Fruit fly (Drosophila melanogaster) whole organism, embryonic: Measurements from ENCODE around the gene Eig71Ea.

Source experiments
- ATbp ChIP-seq: fragments of 200-800 bp; sonication (Bioruptor generic); optimal IDR thresholded peaks from 2 replicates; lab custom pipeline; 2017; ENCODE audit warnings: missing biosample characterization, mild to moderate bottlenecking, missing genetic modification characterization, missing genetic modification reagents
- Asciz ChIP-seq: fragments of 200-800 bp; sonication (Bioruptor generic); optimal IDR thresholded peaks from 2 replicates; lab custom pipeline; 2017; ENCODE audit warnings: missing biosample characterization, mild to moderate bottlenecking, missing genetic modification characterization, missing genetic modification reagents
- CG10147 ChIP-seq: fragments of 200-800 bp; sonication (Bioruptor generic); optimal IDR thresholded peaks from 2 replicates; lab custom pipeline; 2019; ENCODE audit warnings: missing biosample characterization, mild to moderate bottlenecking, missing genetic modification characterization, moderate library complexity
- CG11093 ChIP-seq: fragments of 200-800 bp; sonication (Bioruptor generic); IDR thresholded peaks from 3 replicates; pipeline ENCODE4 v1.3.6; 2022; ENCODE audit warnings: missing biosample characterization, missing genetic modification characterization
- CG1233 ChIP-seq: fragments of 200-800 bp; sonication (Bioruptor generic); optimal IDR thresholded peaks from 4 replicates; lab custom pipeline; 2018; ENCODE audit warnings: missing biosample characterization, mild to moderate bottlenecking, missing genetic modification characterization
- CG15601 ChIP-seq: fragments of 200-800 bp; sonication (Bioruptor generic); optimal IDR thresholded peaks from 3 replicates; lab custom pipeline; 2019; ENCODE audit warnings: missing biosample characterization, mild to moderate bottlenecking, missing genetic modification characterization, moderate library complexity
- CG15696 ChIP-seq: fragments of 200-800 bp; sonication (Bioruptor generic); optimal IDR thresholded peaks from 2 replicates; lab custom pipeline; 2019; ENCODE audit warnings: missing biosample characterization, mild to moderate bottlenecking, missing genetic modification characterization, moderate library complexity
- CG1602 ChIP-seq: fragments of 200-800 bp; sonication (Bioruptor generic); optimal IDR thresholded peaks from 3 replicates; lab custom pipeline; 2016; ENCODE audit warnings: missing biosample characterization, missing genetic modification characterization
- CG16779 ChIP-seq: fragments of 200-800 bp; sonication (Bioruptor generic); IDR thresholded peaks from 2 replicates; pipeline ENCODE4 v1.3.6; 2022; ENCODE audit warnings: missing biosample characterization, missing genetic modification characterization
- CG17359 ChIP-seq: fragments of 200-800 bp; sonication (Bioruptor generic); optimal IDR thresholded peaks from 3 replicates; lab custom pipeline; 2018; ENCODE audit warnings: missing biosample characterization, mild to moderate bottlenecking, missing genetic modification characterization, moderate library complexity
- CG17912 ChIP-seq: fragments of 200-800 bp; sonication (Bioruptor generic); optimal IDR thresholded peaks from 2 replicates; lab custom pipeline; 2018; ENCODE audit warnings: missing biosample characterization, mild to moderate bottlenecking, missing genetic modification characterization
- CG18476 ChIP-seq: fragments of 200-800 bp; sonication (Bioruptor generic); optimal IDR thresholded peaks from 2 replicates; lab custom pipeline; 2016; ENCODE audit warnings: missing biosample characterization, mild to moderate bottlenecking, missing genetic modification characterization
- CG2199 ChIP-seq: fragments of 200-800 bp; sonication (Bioruptor generic); IDR thresholded peaks from 3 replicates; pipeline ENCODE4 v1.3.6; 2022; ENCODE audit warnings: missing biosample characterization, missing genetic modification characterization
- CG30403 ChIP-seq: fragments of 200-800 bp; sonication (Bioruptor generic); optimal IDR thresholded peaks from 3 replicates; lab custom pipeline; 2016; ENCODE audit warnings: missing biosample characterization, missing genetic modification characterization
- CG4707 ChIP-seq: fragments of 200-800 bp; sonication (Bioruptor generic); optimal IDR thresholded peaks from 2 replicates; lab custom pipeline; 2018; ENCODE audit warnings: missing biosample characterization, mild to moderate bottlenecking, missing genetic modification characterization, moderate library complexity
- CG4820 ChIP-seq: fragments of 200-800 bp; sonication (Bioruptor generic); optimal IDR thresholded peaks from 3 replicates; lab custom pipeline; 2016; ENCODE audit warnings: missing biosample characterization, missing genetic modification characterization
- CG6175 ChIP-seq: fragments of 200-800 bp; sonication (Bioruptor generic); IDR thresholded peaks from 3 replicates; pipeline ENCODE4 v1.3.6; 2022; ENCODE audit warnings: missing biosample characterization, missing genetic modification characterization
- CG7357 ChIP-seq: fragments of 200-800 bp; sonication (Bioruptor generic); IDR thresholded peaks from 3 replicates; pipeline ENCODE4 v1.3.6; 2022; ENCODE audit warnings: missing biosample characterization, missing genetic modification characterization
- CG7372 ChIP-seq: fragments of 200-800 bp; sonication (Bioruptor generic); IDR thresholded peaks from 2 replicates; pipeline ENCODE4 v1.3.6; 2022; ENCODE audit warnings: missing biosample characterization, missing genetic modification characterization
- CG7963 ChIP-seq: fragments of 200-800 bp; sonication (Bioruptor generic); IDR thresholded peaks from 3 replicates; pipeline ENCODE4 v1.3.6; 2022; ENCODE audit warnings: missing biosample characterization, missing genetic modification characterization; ENCODE audit not compliant: partially characterized antibody
- CG8089 ChIP-seq: fragments of 200-800 bp; sonication (Bioruptor generic); optimal IDR thresholded peaks from 3 replicates; lab custom pipeline; 2016; ENCODE audit warnings: missing biosample characterization, missing genetic modification characterization
- CG9437 ChIP-seq: fragments of 200-800 bp; sonication (Bioruptor generic); optimal IDR thresholded peaks from 2 replicates; lab custom pipeline; 2018; ENCODE audit warnings: missing biosample characterization, mild to moderate bottlenecking, missing genetic modification characterization
- CG9932 ChIP-seq: fragments of 200-800 bp; sonication (Bioruptor generic); IDR thresholded peaks from 2 replicates; pipeline ENCODE4 v1.3.6; 2022; ENCODE audit warnings: missing biosample characterization, missing genetic modification characterization
- Camta ChIP-seq: fragments of 200-800 bp; sonication (Bioruptor generic); optimal IDR thresholded peaks from 2 replicates; lab custom pipeline; 2016; ENCODE audit warnings: missing biosample characterization, missing genetic modification characterization
- D19B ChIP-seq: fragments of 200-800 bp; sonication (Bioruptor generic); optimal IDR thresholded peaks from 2 replicates; lab custom pipeline; 2017; ENCODE audit warnings: missing biosample characterization, mild to moderate bottlenecking, missing genetic modification characterization
- Dad ChIP-seq: fragments of 200-800 bp; sonication (Bioruptor generic); optimal IDR thresholded peaks from 3 replicates; lab custom pipeline; 2016; ENCODE audit warnings: missing biosample characterization, missing genetic modification characterization
- E2f1 ChIP-seq: fragments of 200-800 bp; sonication (Bioruptor generic); IDR thresholded peaks from 2 replicates; pipeline ENCODE4 v1.3.6; 2022; ENCODE audit warnings: missing biosample characterization, missing genetic modification characterization
- Ets65A ChIP-seq: fragments of 200-800 bp; sonication (Bioruptor generic); peaks from one replicate; lab custom pipeline; 2016; ENCODE audit warnings: missing biosample characterization, missing genetic modification characterization
- GATAe ChIP-seq: fragments of 200-800 bp; sonication (Bioruptor generic); conservative IDR thresholded peaks from 2 replicates; pipeline ENCODE4 v1.3.6; 2022; ENCODE audit warnings: missing biosample characterization, missing genetic modification characterization
- MTF-1 ChIP-seq: fragments of 200-800 bp; sonication (Bioruptor generic); optimal IDR thresholded peaks from 2 replicates; lab custom pipeline; 2018; ENCODE audit warnings: missing biosample characterization, mild to moderate bottlenecking, missing genetic modification characterization, borderline replicate concordance
- Med ChIP-seq: fragments of 200-800 bp; sonication (Bioruptor generic); peaks from one replicate; lab custom pipeline; 2016; ENCODE audit warnings: missing biosample characterization, missing genetic modification characterization, mild to moderate bottlenecking, inconsistent platforms, moderate library complexity
- Sin3A ChIP-seq: fragments of >200 bp; optimal IDR thresholded peaks from 2 replicates; lab custom pipeline; 2018
- Sry-δ ChIP-seq: fragments of 200-800 bp; sonication (Bioruptor generic); optimal IDR thresholded peaks from 2 replicates; lab custom pipeline; 2016; ENCODE audit warnings: missing biosample characterization, missing genetic modification characterization
- ac ChIP-seq: fragments of 200-800 bp; sonication (Bioruptor generic); optimal IDR thresholded peaks from 3 replicates; lab custom pipeline; 2017; ENCODE audit warnings: missing biosample characterization, mild to moderate bottlenecking, missing genetic modification characterization
- dm ChIP-seq: fragments of 200-800 bp; sonication (Bioruptor generic); optimal IDR thresholded peaks from 3 replicates; lab custom pipeline; 2016; ENCODE audit warnings: missing biosample characterization, missing genetic modification characterization
- dmrt99B ChIP-seq: fragments of 200-800 bp; sonication (Bioruptor generic); optimal IDR thresholded peaks from 2 replicates; lab custom pipeline; 2018; ENCODE audit warnings: missing biosample characterization, mild to moderate bottlenecking, missing genetic modification characterization, moderate library complexity
- her ChIP-seq: fragments of 200-800 bp; sonication (Bioruptor generic); optimal IDR thresholded peaks from 2 replicates; lab custom pipeline; 2016; ENCODE audit warnings: missing biosample characterization, missing genetic modification characterization
- jumu ChIP-seq: fragments of 200-800 bp; sonication (Bioruptor generic); optimal IDR thresholded peaks from 3 replicates; lab custom pipeline; 2016; ENCODE audit warnings: missing biosample characterization, missing genetic modification characterization
- ken ChIP-seq: fragments of 200-800 bp; sonication (Bioruptor generic); IDR thresholded peaks from 3 replicates; pipeline ENCODE4 v1.3.6; 2022; ENCODE audit warnings: missing biosample characterization, missing genetic modification characterization
- lmd ChIP-seq: fragments of 200-800 bp; sonication (Bioruptor generic); IDR thresholded peaks from 2 replicates; pipeline ENCODE4 v1.3.6; 2022; ENCODE audit warnings: missing biosample characterization, missing genetic modification characterization
- lola ChIP-seq, 3 experiments: fragments of >200 bp in 2 of 3; fragments of 200-800 bp in 1 of 3; sonication (Bioruptor generic) in 1 of 3; optimal IDR thresholded peaks; 2 replicates each; lab custom pipeline; 2017 to 2019; ENCODE audit warnings: missing biosample characterization in 3 of 3, missing genetic modification characterization in 3 of 3, mild to moderate bottlenecking in 1 of 3, moderate library complexity in 1 of 3
- nau ChIP-seq: fragments of 200-800 bp; sonication (Bioruptor generic); optimal IDR thresholded peaks from 3 replicates; lab custom pipeline; 2017; ENCODE audit warnings: missing biosample characterization, mild to moderate bottlenecking, missing genetic modification characterization, missing genetic modification reagents
- nmo ChIP-seq: fragments of 200-800 bp; sonication (Bioruptor generic); optimal IDR thresholded peaks from 2 replicates; lab custom pipeline; 2018; ENCODE audit warnings: missing biosample characterization, mild to moderate bottlenecking, missing genetic modification characterization, moderate library complexity
- nom ChIP-seq: fragments of 200-800 bp; sonication (Bioruptor generic); optimal IDR thresholded peaks from 2 replicates; lab custom pipeline; 2017; ENCODE audit warnings: missing biosample characterization, missing genetic modification characterization, mild to moderate bottlenecking, moderate library complexity, missing genetic modification reagents
- org-1 ChIP-seq: fragments of 200-800 bp; sonication (Bioruptor generic); optimal IDR thresholded peaks from 2 replicates; lab custom pipeline; 2017; ENCODE audit warnings: missing biosample characterization, missing genetic modification characterization
- sd ChIP-seq: fragments of 200-800 bp; sonication (Bioruptor generic); optimal IDR thresholded peaks from 3 replicates; lab custom pipeline; 2018; ENCODE audit warnings: missing biosample characterization, mild to moderate bottlenecking, missing genetic modification characterization, moderate library complexity
- sob ChIP-seq: fragments of 200-800 bp; sonication (Bioruptor generic); IDR thresholded peaks from 2 replicates; pipeline ENCODE4 v1.3.6; 2022; ENCODE audit warnings: missing biosample characterization, missing genetic modification characterization
- zfh2 ChIP-seq: fragments of 200-800 bp; sonication (Bioruptor generic); optimal IDR thresholded peaks from 2 replicates; lab custom pipeline; 2016; ENCODE audit warnings: missing biosample characterization, missing genetic modification characterization

The Eig71Ea gene

DNA sequence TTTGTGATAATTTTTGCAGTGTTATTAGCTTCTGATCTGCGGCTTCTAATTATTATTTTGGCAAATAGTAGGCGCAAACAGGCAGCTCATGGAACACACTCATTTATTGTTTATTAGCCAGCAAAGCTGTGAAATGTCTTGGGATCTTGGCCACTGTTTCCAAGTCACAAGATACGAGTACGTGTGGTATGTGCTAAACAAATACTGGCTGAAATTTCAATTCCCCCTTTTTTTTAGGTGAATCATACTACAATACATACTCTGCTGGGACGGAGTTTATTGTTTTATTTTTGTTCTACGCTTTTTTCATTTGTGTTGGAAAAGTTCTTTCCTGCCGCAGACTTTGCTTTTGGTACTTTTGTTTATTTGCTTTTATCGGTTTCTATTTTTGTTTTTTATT is 18.4 kb downstream of the Eig71Ea start:
- TF ChIP-seq sd (tag; lab: Kevin White, UChicago): peak; percentile 65
- peak; percentile 34 for TF ChIP-seq Med
- TF ChIP-seq nau: no peak

DNA sequence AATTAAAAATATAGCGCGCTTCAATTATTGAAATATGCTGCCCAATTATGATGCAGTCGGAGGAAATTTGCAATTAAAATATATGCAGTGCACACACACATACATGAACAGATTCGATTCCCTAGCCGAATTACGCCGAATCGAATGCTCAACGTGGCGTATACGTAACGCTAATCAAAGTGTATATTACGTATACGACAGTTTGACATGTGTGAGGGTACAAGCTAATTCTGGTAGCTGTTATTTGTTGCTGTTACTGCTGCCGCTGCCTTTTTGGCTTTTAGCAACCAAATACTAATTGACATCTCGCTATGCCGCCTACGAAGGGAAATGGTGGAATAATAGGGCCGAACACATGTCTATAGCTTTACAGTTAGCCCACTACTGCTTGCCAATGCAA is 22.2 kb downstream of the Eig71Ea start:
- TF ChIP-seq zfh2 (GFP tag; lab: Kevin White, UChicago) (no peak), CG15696 (tag; lab: Kevin White, UChicago) (no peak), Ets65A (GFP tag; lab: Kevin White, UChicago) (peak; percentile 52), Camta (GFP tag; lab: Kevin White, UChicago) (no peak), CG8089 (GFP tag; lab: Kevin White, UChicago) (no peak), nom (GFP tag; lab: Kevin White, UChicago) (no peak), Sry-δ (GFP tag; lab: Kevin White, UChicago) (no peak), CG9437 (GFP tag; lab: Kevin White, UChicago) (peak; percentile 31), CG7963 (GFP tag; lab: Robert Waterston, UW) (no peak), CG30403 (GFP tag; lab: Kevin White, UChicago) (no peak), CG4820 (GFP tag; lab: Kevin White, UChicago) (no peak), CG10147 (no peak), CG11093 (GFP tag; lab: Robert Waterston, UW) (no peak), CG16779 (0 out of 2 replicates have a peak, but pooled peaks have one; percentile 27), her (GFP tag; lab: Kevin White, UChicago) (no peak), CG7357 (GFP tag; lab: Robert Waterston, UW) (no peak), CG17912 (no peak), Sin3A (lab: Kevin White, UChicago) (no peak), ken (GFP tag; lab: Robert Waterston, UW) (no peak), CG7372 (GFP tag; lab: Robert Waterston, UW) (peak; percentile 92), Med (peak; percentile 25), CG1233 (no peak), org-1 (GFP tag; lab: Kevin White, UChicago) (no peak), CG17359 (tag; lab: Kevin White, UChicago) (no peak), CG18476 (no peak), Dad (GFP tag; lab: Kevin White, UChicago) (no peak), CG6175 (no peak), E2f1 (GFP tag; lab: Robert Waterston, UW) (no peak)

DNA sequence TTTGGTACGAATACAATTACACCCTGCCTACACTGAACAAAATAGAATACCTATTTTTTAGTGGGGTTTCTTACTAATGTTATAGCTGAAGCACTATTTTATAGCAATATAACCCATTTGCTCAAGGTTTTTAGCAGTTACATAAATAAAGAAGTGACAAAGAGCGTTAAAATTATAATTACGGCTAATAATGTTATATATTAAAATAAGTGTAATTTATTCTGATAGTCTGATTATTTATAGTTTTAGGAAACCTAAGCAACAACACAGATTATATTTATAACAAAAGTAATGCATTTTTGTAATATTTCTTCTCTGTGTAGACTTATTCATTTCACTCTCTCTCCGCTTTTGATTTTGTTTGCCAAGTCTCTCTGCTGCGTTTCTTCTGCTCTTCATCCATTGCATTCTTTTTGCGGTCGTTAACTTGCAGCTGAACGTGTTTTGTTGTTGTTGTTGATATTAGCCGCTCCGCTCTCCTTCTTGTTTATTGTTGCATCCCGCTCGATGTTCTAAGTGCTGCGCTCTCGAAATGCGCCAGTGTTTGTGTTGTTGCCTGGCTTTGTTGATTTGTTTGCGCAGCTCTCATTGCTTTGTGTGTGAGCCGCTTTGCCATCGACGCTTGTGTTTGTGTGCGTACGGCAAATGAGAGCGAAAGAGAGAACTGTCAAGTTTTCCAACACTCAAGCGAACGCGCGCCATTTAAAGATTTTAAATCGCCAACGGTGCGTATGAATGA is 23.6 kb downstream of the Eig71Ea start:
- TF ChIP-seq MTF-1 (peak; percentile 74), ac (GFP tag; lab: Kevin White, UChicago) (no peak), CG9932 (GFP tag; lab: Robert Waterston, UW) (peak; percentile 79), CG1602 (peak; percentile 88), lola (GFP tag; optimal IDR thresholded peaks at IDR 0.05; lab: Kevin White, UChicago) (peak in 1 of 3 experiments; percentile 90), D19B (GFP tag; lab: Kevin White, UChicago) (peak; percentile 78), dmrt99B (tag; lab: Kevin White, UChicago) (peak; percentile 98), nmo (GFP tag; lab: Kevin White, UChicago) (peak; percentile 98), Asciz (GFP tag; lab: Kevin White, UChicago) (peak; percentile 91), dm (no peak), jumu (GFP tag; lab: Kevin White, UChicago) (peak; percentile 33), CG2199 (GFP tag; lab: Robert Waterston, UW) (0 out of 3 replicates have a peak, but pooled peaks have one; percentile 13), GATAe (peak; percentile 41; the same call in 1 of the 2 replicates), sob (GFP tag; lab: Robert Waterston, UW) (peak; percentile 76), CG9437 (GFP tag; lab: Kevin White, UChicago) (peak; percentile 94), CG15601 (tag; lab: Kevin White, UChicago) (peak; percentile 91), lmd (GFP tag; lab: Robert Waterston, UW) (peak; percentile 93), CG4707 (peak; percentile 24), ATbp (GFP tag; lab: Kevin White, UChicago) (peak; percentile 92), CG7963 (GFP tag; lab: Robert Waterston, UW) (no peak)
